Worm (Caenorhabditis elegans) whole organism, young adult: ENCODE data around the gene F53G2.12.

ENCODE experiments used
- F37B4.10 ChIP-seq: fragments of 200-800 bp; sonication (Bioruptor generic); IDR thresholded peaks from 2 replicates; pipeline ENCODE4 v1.3.6; 2022; ENCODE audit warnings: missing genetic modification characterization, missing compliant biosample characterization
- F49E8.2 ChIP-seq: sonication (generic microtip); optimal IDR thresholded peaks from 3 replicates; lab custom pipeline; 2017; ENCODE audit warnings: missing genetic modification characterization, mild to moderate bottlenecking, missing compliant biosample characterization, antibody characterized with exemption, moderate library complexity; ENCODE audit not compliant: insufficient read depth
- F55B11.4 ChIP-seq: sonication (generic microtip); optimal IDR thresholded peaks from 2 replicates; lab custom pipeline; 2016; ENCODE audit warnings: missing compliant biosample characterization, missing genetic modification characterization, borderline replicate concordance; ENCODE audit not compliant: insufficient read depth
- F57C9.4 ChIP-seq: sonication (generic microtip); optimal IDR thresholded peaks from 2 replicates; lab custom pipeline; 2017; ENCODE audit warnings: mild to moderate bottlenecking, missing genetic modification characterization, missing compliant biosample characterization
- Y56A3A.18 ChIP-seq: fragments of 200-800 bp; sonication (Bioruptor generic); IDR thresholded peaks from 2 replicates; pipeline ENCODE4 v1.3.6; 2022; ENCODE audit warnings: missing genetic modification reagents, missing genetic modification characterization, missing compliant biosample characterization
- akir-1 ChIP-seq: fragments of 200-800 bp; sonication (Bioruptor generic); optimal IDR thresholded peaks from 2 replicates; lab custom pipeline; 2018; ENCODE audit warnings: mild to moderate bottlenecking, missing genetic modification characterization, moderate library complexity, missing compliant biosample characterization
- athp-1 ChIP-seq: sonication (generic microtip); optimal IDR thresholded peaks from 2 replicates; lab custom pipeline; 2017; ENCODE audit warnings: mild to moderate bottlenecking, missing genetic modification characterization, missing compliant biosample characterization
- ceh-100 ChIP-seq: fragments of 200-800 bp; sonication (Bioruptor generic); IDR thresholded peaks from 2 replicates; pipeline ENCODE4 v1.3.6; 2022; ENCODE audit warnings: missing genetic modification reagents, missing genetic modification characterization, missing compliant biosample characterization
- ceh-27 ChIP-seq: fragments of 200-800 bp; sonication (Bioruptor generic); optimal IDR thresholded peaks from 2 replicates; lab custom pipeline; 2018; ENCODE audit warnings: mild to moderate bottlenecking, missing genetic modification characterization, moderate library complexity, missing compliant biosample characterization
- dpl-1 ChIP-seq: fragments of 150-350 bp; optimal IDR thresholded peaks from 2 replicates; lab custom pipeline; 2014; ENCODE audit warnings: missing biosample characterization, missing genetic modification reagents, missing genetic modification characterization
- efl-1 ChIP-seq: fragments of 150-350 bp; optimal IDR thresholded peaks from 2 replicates; lab custom pipeline; 2014; ENCODE audit warnings: missing biosample characterization, missing genetic modification reagents, missing genetic modification characterization
- egl-18 ChIP-seq: fragments of 200-800 bp; sonication (Bioruptor generic); IDR thresholded peaks from 2 replicates; pipeline ENCODE4 v1.3.6; 2022; ENCODE audit warnings: missing genetic modification reagents, missing genetic modification characterization, missing compliant biosample characterization
- ets-4 ChIP-seq: fragments of 200-800 bp; sonication (Bioruptor generic); optimal IDR thresholded peaks from 2 replicates; lab custom pipeline; 2018; ENCODE audit warnings: mild to moderate bottlenecking, missing genetic modification characterization, missing compliant biosample characterization
- him-1 ChIP-seq: sonication (generic microtip); optimal IDR thresholded peaks from 2 replicates; lab custom pipeline; 2016; ENCODE audit warnings: missing genotype, missing genetic modification reagents, missing genetic modification characterization, missing compliant biosample characterization
- hlh-12 ChIP-seq: sonication (generic microtip); optimal IDR thresholded peaks from 2 replicates; lab custom pipeline; 2016; ENCODE audit warnings: missing genetic modification characterization, missing compliant biosample characterization
- hmg-1.2 ChIP-seq: fragments of 200-800 bp; sonication (Bioruptor generic); IDR thresholded peaks from 2 replicates; pipeline ENCODE4 v1.3.6; 2022; ENCODE audit warnings: missing genetic modification reagents, missing genetic modification characterization, missing compliant biosample characterization
- lin-35 ChIP-seq, 3 experiments: fragments of 150-350 bp in 2 of 3; sonication (generic microtip) in 1 of 3; optimal IDR thresholded peaks; 2 replicates each; lab custom pipeline; 2014 to 2018; ENCODE audit warnings: missing biosample characterization in 3 of 3, missing genetic modification characterization in 3 of 3, missing genetic modification reagents in 3 of 3
- lin-54 ChIP-seq: fragments of 200-800 bp; sonication (Bioruptor generic); optimal IDR thresholded peaks from 2 replicates; lab custom pipeline; 2018; ENCODE audit warnings: mild to moderate bottlenecking, missing genetic modification characterization, missing compliant biosample characterization
- lsl-1 ChIP-seq: fragments of 200-800 bp; sonication (Bioruptor generic); optimal IDR thresholded peaks from 2 replicates; lab custom pipeline; 2018; ENCODE audit warnings: mild to moderate bottlenecking, missing genetic modification characterization, moderate library complexity, missing compliant biosample characterization
- madf-6 ChIP-seq: fragments of 200-800 bp; sonication (Bioruptor generic); IDR thresholded peaks from 2 replicates; pipeline ENCODE4 v1.3.6; 2022; ENCODE audit warnings: missing genetic modification reagents, missing genetic modification characterization, missing compliant biosample characterization
- mcd-1 ChIP-seq: fragments of 200-800 bp; sonication (Bioruptor generic); IDR thresholded peaks from 2 replicates; pipeline ENCODE4 v1.3.6; 2022; ENCODE audit warnings: missing genetic modification reagents, missing genetic modification characterization, missing compliant biosample characterization
- mel-28 ChIP-seq: sonication (generic microtip); optimal IDR thresholded peaks from 2 replicates; lab custom pipeline; 2016; ENCODE audit warnings: borderline replicate concordance, mild to moderate bottlenecking, missing genetic modification characterization, missing compliant biosample characterization
- mes-4 ChIP-seq: sonication (generic microtip); optimal IDR thresholded peaks from 2 replicates; lab custom pipeline; 2016; ENCODE audit warnings: missing genotype, missing genetic modification characterization, missing compliant biosample characterization
- nfyb-1 ChIP-seq: fragments of 200-800 bp; sonication (Bioruptor generic); IDR thresholded peaks from 2 replicates; pipeline ENCODE4 v1.3.6; 2022; ENCODE audit warnings: missing genetic modification reagents, missing genetic modification characterization, missing compliant biosample characterization
- nhr-80 ChIP-seq: sonication (generic microtip); optimal IDR thresholded peaks from 2 replicates; lab custom pipeline; 2016; ENCODE audit warnings: missing genetic modification characterization, missing compliant biosample characterization
- snpc-3.4 ChIP-seq: sonication (generic microtip); optimal IDR thresholded peaks from 2 replicates; lab custom pipeline; 2017; ENCODE audit warnings: missing genetic modification characterization, mild to moderate bottlenecking, missing compliant biosample characterization, antibody characterized with exemption, moderate library complexity, missing genotype, missing genetic modification reagents
- xnd-1 ChIP-seq: sonication (generic microtip); optimal IDR thresholded peaks from 2 replicates; lab custom pipeline; 2016; ENCODE audit warnings: missing genotype, missing genetic modification reagents, missing genetic modification characterization, missing compliant biosample characterization
- zfh-2 ChIP-seq: fragments of 200-800 bp; sonication (Bioruptor generic); conservative IDR thresholded peaks from 2 replicates; pipeline ENCODE4 v1.3.6; 2022; ENCODE audit warnings: missing genetic modification reagents, missing genetic modification characterization, missing compliant biosample characterization

Gene F53G2.12

DNA sequence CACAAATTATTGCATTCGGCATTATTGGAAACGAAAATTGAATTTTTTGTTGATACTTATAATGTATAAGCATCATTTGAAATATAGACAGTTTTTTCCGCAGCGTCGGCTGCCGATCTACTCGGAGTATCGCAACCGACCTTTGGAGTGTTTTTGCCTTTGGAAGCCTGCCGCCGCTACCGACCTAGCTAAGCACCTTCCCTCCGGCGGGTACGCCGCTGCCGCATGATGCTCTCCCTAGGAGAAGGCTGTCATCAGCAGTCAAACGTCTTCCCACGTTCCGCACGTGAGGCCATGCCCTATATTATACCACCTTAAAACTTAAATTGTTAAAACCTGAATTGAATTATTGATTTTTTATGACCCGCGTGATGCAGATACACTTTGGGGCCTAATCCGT is 39.6 kb upstream of the F53G2.12 start:
- TF ChIP-seq madf-6 (GFP tag; lab: Robert Waterston, UW), result no peak
- TF ChIP-seq zfh-2 (GFP tag; lab: Robert Waterston, UW), result peak; percentile 69
- no peak for TF ChIP-seq F37B4.10 (GFP tag; lab: Robert Waterston, UW)

DNA sequence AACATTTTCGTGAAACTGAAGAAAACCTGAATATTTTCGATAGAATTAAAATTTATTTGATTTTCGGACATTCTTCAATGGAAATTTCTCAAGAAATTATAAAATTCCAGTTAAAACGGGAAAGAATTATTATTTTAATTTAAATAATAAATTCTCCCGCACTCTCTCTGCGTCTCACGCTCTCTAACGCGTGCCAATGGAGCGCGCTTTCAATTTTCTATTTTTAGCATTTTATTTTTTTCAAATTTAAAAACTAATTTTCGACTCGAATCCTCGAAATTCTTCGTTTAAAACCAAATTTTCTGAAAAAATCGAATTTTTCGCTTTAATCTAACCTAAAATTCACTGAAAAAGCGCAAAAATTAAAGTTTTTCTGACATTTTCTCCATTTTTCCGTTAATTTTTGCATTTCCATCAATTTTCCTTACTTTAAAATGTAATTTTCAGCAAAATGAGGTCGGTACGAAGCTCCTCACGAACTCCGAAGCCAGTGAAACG is 25.6 kb upstream of the F53G2.12 start, which contains the start of gene gbas-1:
TSS of gene gbas-1 (plus strand) at position 448 of the 498 bp plus-strand sequence.
- TF ChIP-seq dpl-1 (peak; percentile 9), nfyb-1 (GFP tag; lab: Robert Waterston, UW) (no peak), akir-1 (GFP tag; lab: Kevin White, UChicago) (no peak), lsl-1 (GFP tag; lab: Kevin White, UChicago) (peak; percentile 62), ceh-27 (no peak), hlh-12 (no peak), egl-18 (GFP tag; lab: Robert Waterston, UW) (no peak), him-1 (tag; lab: Kevin White, UChicago) (no peak), Y56A3A.18 (GFP tag; lab: Robert Waterston, UW) (no peak), efl-1 (peak; percentile 32), mcd-1 (GFP tag; lab: Robert Waterston, UW) (peak; percentile 85), snpc-3.4 (tag; lab: Kevin White, UChicago) (no peak), F49E8.2 (tag; lab: Kevin White, UChicago) (no peak), hmg-1.2 (GFP tag; lab: Robert Waterston, UW) (peak; percentile 95), lin-54 (GFP tag; lab: Kevin White, UChicago) (peak; percentile 41), madf-6 (GFP tag; lab: Robert Waterston, UW) (no peak), lin-35 (GFP tag; optimal IDR thresholded peaks at IDR 0.05; lab: Kevin White, UChicago) (peak in 1 of 3 experiments; percentile 47), F55B11.4 (tag; lab: Kevin White, UChicago) (no peak), mel-28 (tag; lab: Kevin White, UChicago) (no peak)

- TF ChIP-seq xnd-1 (tag; lab: Kevin White, UChicago) (peak; percentile 57), athp-1 (tag; lab: Kevin White, UChicago) (peak; percentile 42), mcd-1 (GFP tag; lab: Robert Waterston, UW) (0 out of 2 replicates have a peak, but pooled peaks have one; percentile 10), ceh-27 (no peak), ceh-100 (GFP tag; lab: Robert Waterston, UW) (no peak), madf-6 (GFP tag; lab: Robert Waterston, UW) (peak; percentile 54), hmg-1.2 (GFP tag; lab: Robert Waterston, UW) (peak; percentile 30; the same call in 1 of the 2 replicates), lsl-1 (GFP tag; lab: Kevin White, UChicago) (peak; percentile 92)
- TF ChIP-seq, all 124 proteins: peak for 6
Observed at ce11 chrII:2503703-2504430, 25.0 kb upstream of the F53G2.12 start.

DNA sequence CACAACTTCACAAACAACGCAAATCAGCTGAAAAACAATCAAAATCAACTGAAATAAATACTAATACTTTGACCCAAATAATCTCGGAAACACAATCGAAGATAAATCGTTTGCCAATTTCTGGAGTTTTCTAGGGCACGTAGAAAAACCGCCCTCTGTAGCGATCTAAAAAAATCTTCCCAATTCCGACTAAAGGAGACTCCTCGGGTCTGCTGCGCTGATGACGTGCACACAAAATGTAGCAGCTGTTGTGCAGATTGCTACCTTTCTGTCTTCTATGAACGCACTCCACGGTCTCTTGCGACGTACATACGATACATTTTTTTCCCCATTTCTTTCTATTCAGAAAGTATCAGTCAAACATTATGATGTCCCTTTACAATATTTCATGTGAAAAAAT is 9.5 kb upstream of the F53G2.12 start, which contains the start of gene F53G2.1:
TSS of gene F53G2.1 (plus strand) at position 301 of the 400 bp plus-strand sequence.
- no peak for TF ChIP-seq mes-4
- no peak for TF ChIP-seq nhr-80 (tag; lab: Kevin White, UChicago)
- no peak for TF ChIP-seq ets-4 (GFP tag; lab: Kevin White, UChicago)

DNA sequence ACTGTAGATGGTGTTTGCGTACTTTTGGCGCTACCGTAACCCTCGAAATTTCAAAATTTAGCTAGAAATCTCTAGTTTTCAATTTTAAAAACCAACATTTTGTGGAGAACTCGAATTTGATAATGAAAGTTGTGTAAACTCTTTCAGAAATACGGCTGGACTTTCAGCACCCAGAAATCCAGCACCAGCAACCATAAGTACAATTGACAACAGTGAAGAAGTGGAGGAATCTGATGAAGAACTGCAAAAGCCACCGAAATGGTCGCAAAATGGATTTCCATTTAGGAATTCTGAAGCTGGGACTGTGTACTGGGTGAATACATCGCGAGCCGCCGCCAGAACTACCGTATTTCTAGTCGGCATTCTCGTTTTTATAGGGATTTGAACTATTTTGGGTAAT is 4.6 kb upstream of the F53G2.12 start, which contains the start of gene F53G2.13:
TSS of gene F53G2.13 (plus strand) at position 301 of the 400 bp plus-strand sequence.
- TF ChIP-seq F57C9.4 (tag; lab: Kevin White, UChicago), result no peak
